Fruit fly (Drosophila melanogaster) S2 (cell line): Measurements from ENCODE around the gene Chsy.

Source experiments
- CG8478 ChIP-seq: fragments of >200 bp; optimal IDR thresholded peaks from 2 replicates; lab custom pipeline; 2018
- CTCF ChIP-seq, 2 experiments: fragments of >200 bp; optimal IDR thresholded peaks; 2 replicates each; lab custom pipeline; 2018

DNA sequence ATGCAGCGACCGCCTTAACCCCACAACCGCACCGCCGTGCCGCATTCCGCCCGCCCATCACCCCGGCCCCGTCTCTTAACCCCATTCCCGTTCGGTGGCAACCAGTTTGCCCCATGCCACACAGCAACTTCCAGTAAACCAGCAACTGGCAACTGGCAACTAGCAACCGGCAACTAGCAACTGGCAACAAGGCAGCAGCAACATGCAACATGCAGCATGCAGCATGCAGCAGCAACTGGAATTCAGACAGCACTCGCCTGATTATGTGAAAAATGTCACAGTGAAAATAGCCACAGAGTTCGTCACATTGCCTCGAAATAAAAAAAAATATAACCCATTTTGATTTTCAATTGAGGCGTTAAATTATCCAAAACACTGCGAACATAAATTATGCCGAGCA is 18.5 kb upstream of the Chsy start:
- TF ChIP-seq CTCF (optimal IDR thresholded peaks at IDR 0.05; lab: Kevin White, UChicago) (no peak), CG8478 (lab: Kevin White, UChicago) (no peak)
